Worm (Caenorhabditis elegans): ENCODE results near the gene C37C3.12.

C37C3.12 gene

ce11 chrV:7839485-7839884, at the start of gene C37C3.12:
TSS of gene C37C3.12 (minus strand) at chrV:7839585.
- no peak for TF ChIP-seq pes-1 (GFP tag; IDR thresholded peaks at IDR 0.05)
- no peak for TF ChIP-seq flt-1 (GFP tag; IDR thresholded peaks at IDR 0.05)
- no peak for TF ChIP-seq sea-1 (GFP tag; conservative IDR thresholded peaks at IDR 0.05)
- TF ChIP-seq ets-7 (tag; optimal IDR thresholded peaks at IDR 0.05) = no peak
- TF ChIP-seq ama-1 (optimal IDR thresholded peaks at IDR 0.05) = no peak
- TF ChIP-seq hnd-1 (tag; optimal IDR thresholded peaks at IDR 0.05) = no peak
- no peak for TF ChIP-seq tbx-37 (GFP tag; conservative IDR thresholded peaks at IDR 0.05)
- TF ChIP-seq ceh-36 (tag; optimal IDR thresholded peaks at IDR 0.05) = no peak
- TF ChIP-seq F13C5.2 (tag; optimal IDR thresholded peaks at IDR 0.05) = no peak
- TF ChIP-seq hmbx-1 (tag; optimal IDR thresholded peaks at IDR 0.05) = no peak
- no peak for TF ChIP-seq scrt-1 (GFP tag; IDR thresholded peaks at IDR 0.05)
- TF ChIP-seq hmg-4 (GFP tag; optimal IDR thresholded peaks at IDR 0.05) = no peak
- TF ChIP-seq tbx-11 (GFP tag; IDR thresholded peaks at IDR 0.05) = no peak

- TF ChIP-seq ceh-36 (tag; optimal IDR thresholded peaks at IDR 0.05) (no peak), ets-7 (tag; optimal IDR thresholded peaks at IDR 0.05) (no peak), ceh-13 (GFP tag; optimal IDR thresholded peaks at IDR 0.05) (no peak), hmbx-1 (tag; optimal IDR thresholded peaks at IDR 0.05) (no peak), tra-4 (tag; optimal IDR thresholded peaks at IDR 0.05) (no peak), aly-1 (tag; optimal IDR thresholded peaks at IDR 0.05) (no peak)
Measured at ce11 chrV:7888036-7888435, 48.7 kb upstream of the C37C3.12 start.

- TF ChIP-seq B0310.2 (tag; optimal IDR thresholded peaks at IDR 0.05) (no peak), flt-1 (GFP tag; IDR thresholded peaks at IDR 0.05) (no peak), aly-1 (tag; optimal IDR thresholded peaks at IDR 0.05) (no peak), pes-1 (GFP tag; IDR thresholded peaks at IDR 0.05) (no peak), scrt-1 (GFP tag; IDR thresholded peaks at IDR 0.05) (no peak), ets-7 (tag; optimal IDR thresholded peaks at IDR 0.05) (no peak), ceh-36 (tag; optimal IDR thresholded peaks at IDR 0.05) (no peak), tbx-37 (GFP tag; conservative IDR thresholded peaks at IDR 0.05) (no peak), ama-1 (optimal IDR thresholded peaks at IDR 0.05) (no peak), tra-4 (tag; optimal IDR thresholded peaks at IDR 0.05) (no peak), hnd-1 (tag; optimal IDR thresholded peaks at IDR 0.05) (no peak), hmbx-1 (tag; optimal IDR thresholded peaks at IDR 0.05) (no peak), tbx-11 (GFP tag; IDR thresholded peaks at IDR 0.05) (no peak), sea-1 (GFP tag; conservative IDR thresholded peaks at IDR 0.05) (no peak), hmg-4 (GFP tag; optimal IDR thresholded peaks at IDR 0.05) (no peak)
Measured at ce11 chrV:7884441-7884840, 45.1 kb upstream of the C37C3.12 start.

- no peak for TF ChIP-seq hmbx-1 (tag; optimal IDR thresholded peaks at IDR 0.05)
- TF ChIP-seq hnd-1 (tag; optimal IDR thresholded peaks at IDR 0.05) = no peak
- TF ChIP-seq ceh-13 (GFP tag; optimal IDR thresholded peaks at IDR 0.05) = no peak
- TF ChIP-seq hmg-4 (GFP tag; optimal IDR thresholded peaks at IDR 0.05) = no peak
- TF ChIP-seq ets-7 (tag; optimal IDR thresholded peaks at IDR 0.05) = no peak
- no peak for TF ChIP-seq F13C5.2 (tag; optimal IDR thresholded peaks at IDR 0.05)
- TF ChIP-seq pes-1 (GFP tag; IDR thresholded peaks at IDR 0.05) = no peak
Measured at ce11 chrV:7878411-7878964, 39.1 kb upstream of the C37C3.12 start, which contains the start of gene F40A3.2. TSS of gene F40A3.2 (plus strand) at chrV:7878914.

ce11 chrV:7876881-7877475, 37.6 kb upstream of the C37C3.12 start, which contains the start of gene F40A3.3:
TSS of gene F40A3.3 (plus strand) at chrV:7877444.
- TF ChIP-seq B0310.2 (tag; optimal IDR thresholded peaks at IDR 0.05) = no peak
- TF ChIP-seq hnd-1 (tag; optimal IDR thresholded peaks at IDR 0.05) = no peak
- TF ChIP-seq tbx-37 (GFP tag; conservative IDR thresholded peaks at IDR 0.05) = no peak
- TF ChIP-seq sea-1 (GFP tag; conservative IDR thresholded peaks at IDR 0.05) = no peak
- TF ChIP-seq F13C5.2 (tag; optimal IDR thresholded peaks at IDR 0.05) = no peak
- TF ChIP-seq ceh-13 (GFP tag; optimal IDR thresholded peaks at IDR 0.05) = no peak
- no peak for TF ChIP-seq ama-1 (optimal IDR thresholded peaks at IDR 0.05)
- TF ChIP-seq scrt-1 (GFP tag; IDR thresholded peaks at IDR 0.05) = no peak
- TF ChIP-seq tra-4 (tag; optimal IDR thresholded peaks at IDR 0.05) = no peak
- no peak for TF ChIP-seq flt-1 (GFP tag; IDR thresholded peaks at IDR 0.05)
- no peak for TF ChIP-seq ets-7 (tag; optimal IDR thresholded peaks at IDR 0.05)
- TF ChIP-seq pes-1 (GFP tag; IDR thresholded peaks at IDR 0.05) = no peak
- TF ChIP-seq ceh-36 (tag; optimal IDR thresholded peaks at IDR 0.05) = no peak

- no peak for TF ChIP-seq hnd-1 (tag; optimal IDR thresholded peaks at IDR 0.05)
- TF ChIP-seq pes-1 (GFP tag; IDR thresholded peaks at IDR 0.05) = no peak
- TF ChIP-seq F13C5.2 (tag; optimal IDR thresholded peaks at IDR 0.05) = no peak
- no peak for TF ChIP-seq hmbx-1 (tag; optimal IDR thresholded peaks at IDR 0.05)
- no peak for TF ChIP-seq ets-7 (tag; optimal IDR thresholded peaks at IDR 0.05)
Measured at ce11 chrV:7875456-7875855, 36.1 kb upstream of the C37C3.12 start, which contains the start of gene F40A3.4. TSS of gene F40A3.4 (plus strand) at chrV:7875756.

- TF ChIP-seq flt-1 (GFP tag; IDR thresholded peaks at IDR 0.05) (no peak), sea-1 (GFP tag; conservative IDR thresholded peaks at IDR 0.05) (no peak), F13C5.2 (tag; optimal IDR thresholded peaks at IDR 0.05) (no peak), aly-1 (tag; optimal IDR thresholded peaks at IDR 0.05) (no peak), pes-1 (GFP tag; IDR thresholded peaks at IDR 0.05) (no peak), B0310.2 (tag; optimal IDR thresholded peaks at IDR 0.05) (no peak), tbx-37 (GFP tag; conservative IDR thresholded peaks at IDR 0.05) (no peak), ama-1 (optimal IDR thresholded peaks at IDR 0.05) (no peak), ceh-36 (tag; optimal IDR thresholded peaks at IDR 0.05) (no peak), ets-7 (tag; optimal IDR thresholded peaks at IDR 0.05) (no peak), ceh-13 (GFP tag; optimal IDR thresholded peaks at IDR 0.05) (no peak), scrt-1 (GFP tag; IDR thresholded peaks at IDR 0.05) (no peak), hnd-1 (tag; optimal IDR thresholded peaks at IDR 0.05) (no peak), hmbx-1 (tag; optimal IDR thresholded peaks at IDR 0.05) (no peak)
Measured at ce11 chrV:7872945-7873344, 33.6 kb upstream of the C37C3.12 start.
